Worm (Caenorhabditis elegans) whole organism, L1 larva: ENCODE measurements around the gene R04B3.3.

Experiments
- C16A3.4 ChIP-seq: fragments of 150-350 bp; optimal IDR thresholded peaks from 2 replicates; lab custom pipeline; 2014; ENCODE audit warnings: missing biosample characterization, missing genetic modification characterization
- egl-27 ChIP-seq, 2 experiments: fragments of 150-350 bp in 1 of 2; sonication (generic microtip); optimal IDR thresholded peaks; 3 replicates each; lab custom pipeline; 2017 to 2018; ENCODE audit warnings: missing biosample characterization in 2 of 2, missing genetic modification characterization in 2 of 2, missing genetic modification reagents in 2 of 2

DNA sequence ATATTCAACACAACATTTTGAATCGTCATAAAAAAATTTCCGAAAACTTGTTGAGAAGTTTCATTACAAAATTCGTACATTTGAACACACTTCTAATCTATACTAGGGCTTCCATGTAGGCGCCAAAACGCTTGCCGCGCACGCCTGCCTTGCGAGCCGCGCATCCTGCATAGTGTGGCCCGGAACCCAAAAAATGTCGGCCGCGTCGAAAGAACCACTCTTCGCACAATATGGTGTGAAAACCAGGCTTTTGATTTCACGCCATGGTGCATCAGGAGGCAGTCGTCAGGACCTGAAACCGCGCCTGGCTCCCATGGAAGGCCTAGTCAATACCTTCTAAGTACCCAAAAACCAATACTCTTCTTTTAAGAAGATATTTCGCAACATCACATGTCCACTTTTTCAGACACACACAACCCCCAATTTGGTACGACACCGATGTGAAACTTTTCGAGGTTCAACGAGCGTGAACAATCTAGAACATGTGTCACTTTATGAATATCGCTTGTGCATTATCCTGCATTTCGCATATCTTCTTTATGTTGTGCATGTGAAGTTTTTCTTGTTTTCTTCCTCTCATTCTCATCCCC, 17.9 kb upstream of the R04B3.3 start:
- TF ChIP-seq egl-27 (tag; optimal IDR thresholded peaks at IDR 0.05; lab: Kevin White, UChicago), result no peak
- TF ChIP-seq C16A3.4, result no peak
